Fruit fly (Drosophila melanogaster): ENCODE data around the gene CG16965.
"Not testable (repeated sequence)": the region's sequence is repeated elsewhere in the genome, so short reads cannot be mapped to it uniquely, and the experiment has no call there.

dm6 chr2L:11992602-11993001, 11.2 kb downstream of the CG16965 start, which contains the start of gene Ada1-2:
- not testable (repeated sequence) for TF ChIP-seq CG33017 (tag; optimal IDR thresholded peaks at IDR 0.05); kay (GFP tag; ENCODE audit: borderline replicate concordance); ovo (GFP tag; optimal IDR thresholded peaks at IDR 0.05); toe (GFP tag; optimal IDR thresholded peaks at IDR 0.05); cic (GFP tag; optimal IDR thresholded peaks at IDR 0.05)
